Worm (Caenorhabditis elegans): ENCODE data around the gene F10C1.23.

DNA sequence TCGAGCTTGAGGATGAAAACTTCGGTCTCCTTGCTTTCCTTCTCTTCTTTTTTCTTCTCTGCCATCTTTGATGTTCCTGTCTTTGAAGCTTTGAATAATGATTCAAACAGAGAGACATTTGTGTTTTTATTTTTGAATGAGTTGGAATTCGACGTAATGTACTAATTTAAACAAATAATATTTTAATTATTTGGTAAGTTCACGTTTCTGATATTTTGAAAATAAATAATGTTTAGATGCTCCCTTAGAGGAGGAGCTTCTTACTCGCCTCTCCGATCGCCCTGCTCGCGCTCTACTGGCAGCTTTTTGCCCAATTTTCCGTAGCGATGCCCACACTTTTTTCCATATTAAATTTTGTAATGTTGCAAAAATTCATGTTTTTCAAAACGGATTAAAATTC, 43.2 kb downstream of the F10C1.23 start, which contains the start of the genes K05F1.9 and K05F1.1:
- TF ChIP-seq him-1 (tag; optimal IDR thresholded peaks at IDR 0.05) (no peak), dao-5 (tag; optimal IDR thresholded peaks at IDR 0.05) (no peak), W03F9.2 (tag; optimal IDR thresholded peaks at IDR 0.05) (no peak)

All from whole organism, L4/young adult.